Worm (Caenorhabditis elegans) whole organism, L4 larva: ENCODE measurements around the gene ugt-38.

Experiments used
- Y75B8A.6 ChIP-seq: fragments of 200-800 bp; sonication (Bioruptor generic); IDR thresholded peaks from 2 replicates; pipeline ENCODE4 v1.3.6; 2022; ENCODE audit warnings: missing genetic modification reagents, missing genetic modification characterization, missing compliant biosample characterization
- ama-1 ChIP-seq: fragments of 150-350 bp; optimal IDR thresholded peaks from 2 replicates; lab custom pipeline; 2014; ENCODE audit warnings: inconsistent platforms, mixed read lengths
- ceh-82 ChIP-seq: sonication (generic microtip); optimal IDR thresholded peaks from 2 replicates; lab custom pipeline; 2017; ENCODE audit warnings: missing biosample characterization, missing genetic modification characterization
- lin-15B ChIP-seq: fragments of 150-350 bp; sonication (generic microtip); optimal IDR thresholded peaks from 3 replicates; lab custom pipeline; 2014; ENCODE audit warnings: missing biosample characterization, missing genetic modification characterization
- nhr-25 ChIP-seq: sonication (generic microtip); optimal IDR thresholded peaks from 2 replicates; lab custom pipeline; 2017; ENCODE audit warnings: missing genetic modification characterization, mild to moderate bottlenecking, missing compliant biosample characterization, antibody characterized with exemption, moderate library complexity, borderline replicate concordance; ENCODE audit not compliant: insufficient read depth
- nhr-28 ChIP-seq: fragments of 150-350 bp; optimal IDR thresholded peaks from 2 replicates; lab custom pipeline; 2014; ENCODE audit warnings: missing biosample characterization, missing genetic modification characterization
- nhr-41 ChIP-seq: fragments of 200-800 bp; sonication (Bioruptor generic); IDR thresholded peaks from 2 replicates; pipeline ENCODE4 v1.3.6; 2022; ENCODE audit warnings: missing genetic modification reagents, missing genetic modification characterization, missing compliant biosample characterization
- nhr-76 ChIP-seq: fragments of 150-350 bp; optimal IDR thresholded peaks from 2 replicates; lab custom pipeline; 2014; ENCODE audit warnings: missing biosample characterization, missing genetic modification characterization
- pqm-1 ChIP-seq: sonication (generic microtip); optimal IDR thresholded peaks from 2 replicates; lab custom pipeline; 2017; ENCODE audit warnings: missing biosample characterization, missing genetic modification characterization
- set-16 ChIP-seq: fragments of 200-800 bp; sonication (Bioruptor generic); IDR thresholded peaks from 2 replicates; pipeline ENCODE4 v1.3.6; 2022; ENCODE audit warnings: missing genetic modification reagents, missing genetic modification characterization, missing compliant biosample characterization
- skn-1 ChIP-seq: fragments of 150-350 bp; optimal IDR thresholded peaks from 2 replicates; lab custom pipeline; 2014; ENCODE audit warnings: missing biosample characterization, missing genetic modification characterization
- spr-3 ChIP-seq: fragments of 200-800 bp; sonication (Bioruptor generic); optimal IDR thresholded peaks from 2 replicates; lab custom pipeline; 2018; ENCODE audit warnings: mild to moderate bottlenecking, missing genetic modification characterization, missing compliant biosample characterization

ce11 chrV:7194818-7195217, 47.5 kb upstream of the ugt-38 start:
- TF ChIP-seq spr-3 (GFP tag; lab: Kevin White, UChicago), result no peak
- no peak for TF ChIP-seq ama-1 (lab: Kevin White, UChicago)
- TF ChIP-seq nhr-25, result no peak
- no peak for TF ChIP-seq nhr-41
- TF ChIP-seq skn-1 (tag; lab: Kevin White, UChicago), result no peak
- no peak for TF ChIP-seq Y75B8A.6 (GFP tag; lab: Robert Waterston, UW)
- TF ChIP-seq set-16, result peak; percentile 64
- no peak for TF ChIP-seq nhr-76 (tag; lab: Kevin White, UChicago)
- no peak for TF ChIP-seq nhr-28 (tag; lab: Kevin White, UChicago)
- TF ChIP-seq lin-15B (tag; lab: Kevin White, UChicago), result no peak
- no peak for TF ChIP-seq ceh-82 (tag; lab: Kevin White, UChicago)
- no peak for TF ChIP-seq pqm-1 (tag; lab: Kevin White, UChicago)
